Worm (Caenorhabditis elegans) whole organism, late embryonic: ENCODE data around the gene F57B1.1.

Experiments used
- C38D4.7 ChIP-seq: fragments of 200-800 bp; sonication (Bioruptor generic); optimal IDR thresholded peaks from 2 replicates; lab custom pipeline; 2018; ENCODE audit warnings: mild to moderate bottlenecking, missing genetic modification characterization, moderate library complexity, missing compliant biosample characterization
- F13H6.1 ChIP-seq: sonication (generic microtip); optimal IDR thresholded peaks from 2 replicates; lab custom pipeline; 2016; ENCODE audit warnings: missing genetic modification characterization, missing compliant biosample characterization
- K02D7.2 ChIP-seq: sonication (generic microtip); optimal IDR thresholded peaks from 2 replicates; lab custom pipeline; 2017; ENCODE audit warnings: mild to moderate bottlenecking, missing genetic modification characterization, missing compliant biosample characterization
- T23F11.4 ChIP-seq: fragments of 200-800 bp; sonication (Bioruptor generic); optimal IDR thresholded peaks from 2 replicates; lab custom pipeline; 2018; ENCODE audit warnings: mild to moderate bottlenecking, missing genetic modification characterization, missing compliant biosample characterization
- Y22D7AL.16 ChIP-seq: sonication (generic microtip); optimal IDR thresholded peaks from 2 replicates; lab custom pipeline; 2016; ENCODE audit warnings: missing genetic modification characterization, missing compliant biosample characterization
- ahr-1 ChIP-seq: sonication (generic microtip); optimal IDR thresholded peaks from 2 replicates; lab custom pipeline; 2016; ENCODE audit warnings: missing genetic modification characterization, missing compliant biosample characterization
- ceh-14 ChIP-seq: sonication (generic microtip); optimal IDR thresholded peaks from 2 replicates; lab custom pipeline; 2016; ENCODE audit warnings: missing genotype, missing genetic modification characterization, missing compliant biosample characterization
- ceh-22 ChIP-seq: sonication (generic microtip); optimal IDR thresholded peaks from 2 replicates; lab custom pipeline; 2017; ENCODE audit warnings: missing biosample characterization, missing genetic modification characterization
- ceh-30 ChIP-seq: fragments of 150-350 bp; optimal IDR thresholded peaks from 2 replicates; lab custom pipeline; 2014; ENCODE audit warnings: missing biosample characterization, missing genetic modification characterization
- ceh-34 ChIP-seq: sonication (generic microtip); optimal IDR thresholded peaks from 2 replicates; lab custom pipeline; 2016; ENCODE audit warnings: mild to moderate bottlenecking, missing genetic modification characterization, missing compliant biosample characterization
- che-1 ChIP-seq: sonication (generic microtip); optimal IDR thresholded peaks from 2 replicates; lab custom pipeline; 2016; ENCODE audit warnings: mild to moderate bottlenecking, missing genetic modification characterization, missing compliant biosample characterization
- dve-1 ChIP-seq: sonication (generic microtip); optimal IDR thresholded peaks from 2 replicates; lab custom pipeline; 2017; ENCODE audit warnings: antibody characterized with exemption, mild to moderate bottlenecking, missing genetic modification characterization, missing compliant biosample characterization
- elt-4 ChIP-seq: sonication (generic microtip); optimal IDR thresholded peaks from 2 replicates; lab custom pipeline; 2016; ENCODE audit warnings: missing genetic modification characterization, missing compliant biosample characterization
- eyg-1 ChIP-seq: sonication (generic microtip); optimal IDR thresholded peaks from 2 replicates; lab custom pipeline; 2016; ENCODE audit warnings: missing genotype, missing genetic modification characterization, missing compliant biosample characterization
- fax-1 ChIP-seq: sonication (generic microtip); optimal IDR thresholded peaks from 2 replicates; lab custom pipeline; 2016; ENCODE audit warnings: missing genotype, missing genetic modification characterization, missing compliant biosample characterization
- fkh-10 ChIP-seq: fragments of 150-350 bp; optimal IDR thresholded peaks from 2 replicates; lab custom pipeline; 2014; ENCODE audit warnings: missing biosample characterization, missing genetic modification reagents, missing genetic modification characterization
- fkh-6 ChIP-seq: sonication (generic microtip); optimal IDR thresholded peaks from 2 replicates; lab custom pipeline; 2016; ENCODE audit warnings: missing genetic modification characterization, missing compliant biosample characterization
- hlh-8 ChIP-seq: sonication (generic microtip); optimal IDR thresholded peaks from 2 replicates; lab custom pipeline; 2016; ENCODE audit warnings: missing genotype, missing genetic modification characterization, missing compliant biosample characterization
- lim-6 ChIP-seq: sonication (generic microtip); optimal IDR thresholded peaks from 2 replicates; lab custom pipeline; 2016; ENCODE audit warnings: missing genetic modification characterization, missing compliant biosample characterization
- madf-2 ChIP-seq: sonication (generic microtip); optimal IDR thresholded peaks from 2 replicates; lab custom pipeline; 2017; ENCODE audit warnings: missing genetic modification characterization, missing compliant biosample characterization
- mec-3 ChIP-seq: sonication (generic microtip); optimal IDR thresholded peaks from 2 replicates; lab custom pipeline; 2016; ENCODE audit warnings: borderline replicate concordance, missing genetic modification characterization, missing compliant biosample characterization
- nfya-1 ChIP-seq: sonication (generic microtip); optimal IDR thresholded peaks from 2 replicates; lab custom pipeline; 2017; ENCODE audit warnings: missing genetic modification characterization, mild to moderate bottlenecking, missing compliant biosample characterization, antibody characterized with exemption, moderate library complexity
- nhr-11 ChIP-seq: fragments of 150-350 bp; optimal IDR thresholded peaks from 2 replicates; lab custom pipeline; 2014; ENCODE audit warnings: missing biosample characterization, missing genetic modification characterization
- nhr-232 ChIP-seq: sonication (generic microtip); optimal IDR thresholded peaks from 2 replicates; lab custom pipeline; 2016; ENCODE audit warnings: missing genetic modification characterization, missing compliant biosample characterization
- pax-1 ChIP-seq: fragments of 150-350 bp; optimal IDR thresholded peaks from 2 replicates; lab custom pipeline; 2014; ENCODE audit warnings: missing biosample characterization, missing genetic modification characterization
- pha-4 ChIP-seq: fragments of 150-350 bp; optimal IDR thresholded peaks from 2 replicates; lab custom pipeline; 2018; ENCODE audit warnings: missing biosample characterization, missing genetic modification reagents, missing genetic modification characterization
- pros-1 ChIP-seq: fragments of 150-350 bp; optimal IDR thresholded peaks from 2 replicates; lab custom pipeline; 2014; ENCODE audit warnings: missing biosample characterization, missing genetic modification reagents, missing genetic modification characterization
- ref-2 ChIP-seq: sonication (generic microtip); optimal IDR thresholded peaks from 2 replicates; lab custom pipeline; 2016; ENCODE audit warnings: missing genetic modification characterization, missing compliant biosample characterization
- sox-2 ChIP-seq: fragments of 200-800 bp; sonication (Bioruptor generic); IDR thresholded peaks from 2 replicates; pipeline ENCODE4 v1.3.6; 2022; ENCODE audit warnings: missing genetic modification reagents, missing genetic modification characterization, missing compliant biosample characterization
- tbx-2 ChIP-seq: sonication (generic microtip); optimal IDR thresholded peaks from 2 replicates; lab custom pipeline; 2016; ENCODE audit warnings: missing genetic modification characterization, missing compliant biosample characterization
- tbx-7 ChIP-seq: sonication (generic microtip); optimal IDR thresholded peaks from 2 replicates; lab custom pipeline; 2016; ENCODE audit warnings: missing genotype, missing genetic modification characterization, missing compliant biosample characterization
- ttx-3 ChIP-seq: sonication (generic microtip); optimal IDR thresholded peaks from 2 replicates; lab custom pipeline; 2016; ENCODE audit warnings: missing genetic modification reagents, missing genetic modification characterization, missing compliant biosample characterization
- unc-55 ChIP-seq: sonication (generic microtip); optimal IDR thresholded peaks from 2 replicates; lab custom pipeline; 2017; ENCODE audit warnings: missing biosample characterization, missing genetic modification reagents, missing genetic modification characterization
- zip-5 ChIP-seq: sonication (generic microtip); optimal IDR thresholded peaks from 2 replicates; lab custom pipeline; 2016; ENCODE audit warnings: missing genetic modification characterization, missing compliant biosample characterization

F57B1.1 gene

ce11 chrV:13195548-13195947, at the start of gene F57B1.1:
Gene F57B1.1, minus strand, starts transcription at chrV:13195648.
- no peak for TF ChIP-seq sox-2 (GFP tag; lab: Robert Waterston, UW)
- TF ChIP-seq ttx-3 = no peak
- no peak for TF ChIP-seq elt-4 (tag; lab: Kevin White, UChicago)
- no peak for TF ChIP-seq T23F11.4
- TF ChIP-seq eyg-1 (tag; lab: Kevin White, UChicago) = no peak
- TF ChIP-seq F13H6.1 (tag; lab: Kevin White, UChicago) = no peak
- TF ChIP-seq mec-3 (tag; lab: Kevin White, UChicago) = no peak
- no peak for TF ChIP-seq ahr-1 (tag; lab: Kevin White, UChicago)
- no peak for TF ChIP-seq nfya-1 (tag; lab: Kevin White, UChicago)
- TF ChIP-seq hlh-8 (tag; lab: Kevin White, UChicago) = no peak
- TF ChIP-seq fkh-10 (GFP tag; lab: Kevin White, UChicago) = no peak

ce11 chrV:13243205-13243604, 47.8 kb upstream of the F57B1.1 start:
- TF ChIP-seq fax-1 (tag; lab: Kevin White, UChicago) (no peak), K02D7.2 (tag; lab: Kevin White, UChicago) (no peak), ceh-14 (tag; lab: Kevin White, UChicago) (no peak), dve-1 (tag; lab: Kevin White, UChicago) (no peak), mec-3 (tag; lab: Kevin White, UChicago) (no peak), Y22D7AL.16 (tag; lab: Kevin White, UChicago) (no peak), nhr-11 (no peak), ceh-22 (no peak), C38D4.7 (GFP tag; lab: Kevin White, UChicago) (no peak), T23F11.4 (no peak)

- TF ChIP-seq pha-4 (tag; lab: Kevin White, UChicago) = no peak
- no peak for TF ChIP-seq pros-1 (tag; lab: Kevin White, UChicago)
- no peak for TF ChIP-seq pax-1
- no peak for TF ChIP-seq zip-5 (tag; lab: Kevin White, UChicago)
- TF ChIP-seq ref-2 (tag; lab: Kevin White, UChicago) = no peak
- no peak for TF ChIP-seq sox-2 (GFP tag; lab: Robert Waterston, UW)
These were observed 41.1 kb upstream of the F57B1.1 start, which contains the start of gene dmd-10 for ce11 chrV:13236507-13236906. Gene dmd-10, minus strand, starts transcription at chrV:13236607.

DNA sequence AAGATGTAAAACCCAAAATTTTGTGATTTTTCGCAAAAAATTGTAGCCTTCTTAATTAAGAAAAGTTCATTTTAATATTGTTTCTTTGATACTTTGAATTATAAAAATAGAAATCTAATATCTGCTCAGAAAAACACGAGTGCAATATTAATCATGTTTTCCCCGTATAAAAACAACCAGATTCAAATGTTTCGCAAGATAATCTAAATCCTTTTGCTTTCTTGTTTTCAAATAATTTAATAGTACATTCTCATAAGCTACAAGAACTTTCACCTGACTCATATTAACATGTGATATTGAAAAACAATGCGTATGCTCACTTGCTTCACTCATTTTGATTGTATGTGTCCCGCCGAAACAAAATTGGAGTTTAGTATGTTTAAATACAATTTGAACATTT, 39.9 kb upstream of the F57B1.1 start:
- no peak for TF ChIP-seq ceh-34
- no peak for TF ChIP-seq che-1 (tag; lab: Kevin White, UChicago)
- TF ChIP-seq ceh-14 (tag; lab: Kevin White, UChicago) = no peak
- TF ChIP-seq fkh-10 (GFP tag; lab: Kevin White, UChicago) = no peak
- TF ChIP-seq fax-1 (tag; lab: Kevin White, UChicago) = no peak
- TF ChIP-seq tbx-7 = no peak
- TF ChIP-seq lim-6 = no peak
- no peak for TF ChIP-seq pha-4 (tag; lab: Kevin White, UChicago)
- no peak for TF ChIP-seq K02D7.2 (tag; lab: Kevin White, UChicago)
- no peak for TF ChIP-seq ceh-30
- no peak for TF ChIP-seq tbx-2 (tag; lab: Kevin White, UChicago)
- TF ChIP-seq hlh-8 (tag; lab: Kevin White, UChicago) = no peak
- no peak for TF ChIP-seq unc-55 (GFP tag; lab: Kevin White, UChicago)
- no peak for TF ChIP-seq nhr-232 (tag; lab: Kevin White, UChicago)
- no peak for TF ChIP-seq fkh-6 (tag; lab: Kevin White, UChicago)

DNA sequence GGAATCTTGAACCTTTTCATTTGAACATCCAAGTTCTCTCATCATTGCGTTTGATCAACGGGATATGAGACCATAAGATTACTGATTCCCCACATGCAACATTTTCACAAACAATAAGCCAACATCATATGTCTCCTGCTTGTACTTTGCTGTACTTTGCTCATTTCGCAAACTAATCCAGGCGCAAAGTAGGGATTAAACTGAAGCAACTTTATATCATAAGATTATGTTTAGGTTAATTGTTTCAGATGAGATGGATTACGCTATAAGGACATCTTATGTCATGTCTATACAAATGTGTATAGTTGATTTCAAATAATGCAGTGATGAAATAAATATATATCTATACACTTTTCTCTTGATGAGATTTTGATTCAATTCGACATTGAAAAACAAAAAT, 34.1 kb upstream of the F57B1.1 start:
- no peak for TF ChIP-seq sox-2 (GFP tag; lab: Robert Waterston, UW)

DNA sequence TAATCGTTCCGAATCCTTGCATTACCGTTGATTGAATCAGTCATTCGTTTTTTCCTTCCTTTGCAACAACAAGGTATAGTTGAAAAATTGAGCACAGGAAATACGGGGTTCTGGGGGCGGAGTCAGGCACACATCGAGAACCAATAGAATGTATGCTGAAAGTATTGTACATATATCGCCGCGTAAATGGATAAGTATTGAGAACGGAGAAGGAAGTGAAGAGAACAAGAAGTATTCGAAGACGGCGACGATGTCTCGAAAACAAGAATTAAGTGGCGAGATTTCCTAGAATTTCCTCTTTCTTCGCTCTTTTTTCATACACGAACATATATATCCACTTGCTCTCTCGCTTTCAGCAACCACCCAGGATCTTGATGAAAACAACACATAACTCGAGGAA, 25.6 kb upstream of the F57B1.1 start:
- TF ChIP-seq madf-2 (tag; lab: Kevin White, UChicago) (no peak), tbx-2 (tag; lab: Kevin White, UChicago) (no peak)
